Worm (Caenorhabditis elegans) whole organism, L1 larva: ENCODE data around the gene mrpl-11.

ENCODE experiments used
- C16A3.4 ChIP-seq: fragments of 150-350 bp; optimal IDR thresholded peaks from 2 replicates; lab custom pipeline; 2014; ENCODE audit warnings: missing biosample characterization, missing genetic modification characterization
- C34B4.2 ChIP-seq: sonication (generic microtip); optimal IDR thresholded peaks from 2 replicates; lab custom pipeline; 2017; ENCODE audit warnings: mild to moderate bottlenecking, missing genetic modification characterization, missing compliant biosample characterization
- F16B12.6 ChIP-seq: fragments of 150-350 bp; optimal IDR thresholded peaks from 2 replicates; lab custom pipeline; 2014; ENCODE audit warnings: missing biosample characterization, missing genetic modification characterization
- Y116A8C.19 ChIP-seq: sonication (generic microtip); optimal IDR thresholded peaks from 2 replicates; lab custom pipeline; 2016; ENCODE audit warnings: missing compliant biosample characterization, missing genetic modification characterization, borderline replicate concordance
- aha-1 ChIP-seq: fragments of 150-350 bp; optimal IDR thresholded peaks from 2 replicates; lab custom pipeline; 2014; ENCODE audit warnings: missing biosample characterization, missing genetic modification characterization
- aly-2 ChIP-seq: fragments of 150-350 bp; optimal IDR thresholded peaks from 2 replicates; lab custom pipeline; 2014; ENCODE audit warnings: missing biosample characterization, missing genetic modification characterization
- blmp-1 ChIP-seq: fragments of 150-350 bp; optimal IDR thresholded peaks from 2 replicates; lab custom pipeline; 2014; ENCODE audit warnings: missing biosample characterization, missing genetic modification characterization
- ceh-63 ChIP-seq: fragments of 200-800 bp; sonication (Bioruptor generic); optimal IDR thresholded peaks from 2 replicates; lab custom pipeline; 2018; ENCODE audit warnings: mild to moderate bottlenecking, missing genetic modification characterization, missing compliant biosample characterization
- ceh-90 ChIP-seq: sonication (generic microtip); optimal IDR thresholded peaks from 2 replicates; lab custom pipeline; 2016; ENCODE audit warnings: missing genetic modification characterization, missing compliant biosample characterization
- ces-1 ChIP-seq: fragments of 150-350 bp; optimal IDR thresholded peaks from 2 replicates; lab custom pipeline; 2014; ENCODE audit warnings: missing biosample characterization, missing genetic modification reagents, missing genetic modification characterization
- dpl-1 ChIP-seq, 3 experiments: fragments of 150-350 bp in 2 of 3; sonication (generic microtip) in 1 of 3; optimal IDR thresholded peaks; 2 replicates each; lab custom pipeline; 2014 to 2017; ENCODE audit warnings: missing biosample characterization in 3 of 3, missing genetic modification characterization in 3 of 3, missing genetic modification reagents in 3 of 3
- dsc-1 ChIP-seq: sonication (generic microtip); optimal IDR thresholded peaks from 2 replicates; lab custom pipeline; 2016; ENCODE audit warnings: mild to moderate bottlenecking, missing genetic modification characterization, missing compliant biosample characterization
- efl-1 ChIP-seq, 4 experiments: fragments of 150-350 bp; optimal IDR thresholded peaks in 3 of 4; peaks in 1 of 4; 1 replicate in 1 of 4; 2 replicates in 3 of 4; lab custom pipeline; 2014; ENCODE audit warnings: missing biosample characterization in 2 of 4, missing genetic modification characterization in 2 of 4, missing genetic modification reagents in 2 of 4
- efl-3 ChIP-seq: fragments of 200-800 bp; sonication (Bioruptor generic); optimal IDR thresholded peaks from 2 replicates; lab custom pipeline; 2018; ENCODE audit warnings: mild to moderate bottlenecking, missing genetic modification characterization, missing compliant biosample characterization
- egl-27 ChIP-seq, 2 experiments: fragments of 150-350 bp in 1 of 2; sonication (generic microtip); optimal IDR thresholded peaks; 3 replicates each; lab custom pipeline; 2017 to 2018; ENCODE audit warnings: missing biosample characterization in 2 of 2, missing genetic modification characterization in 2 of 2, missing genetic modification reagents in 2 of 2
- ets-5 ChIP-seq: fragments of 200-800 bp; sonication (Bioruptor generic); IDR thresholded peaks from 2 replicates; pipeline ENCODE4 v1.3.6; 2022; ENCODE audit warnings: missing genetic modification characterization, missing compliant biosample characterization
- fkh-4 ChIP-seq: sonication (generic microtip); optimal IDR thresholded peaks from 2 replicates; lab custom pipeline; 2016; ENCODE audit warnings: missing compliant biosample characterization, missing genetic modification characterization, borderline replicate concordance
- fkh-8 ChIP-seq: sonication (generic microtip); optimal IDR thresholded peaks from 2 replicates; lab custom pipeline; 2016; ENCODE audit warnings: mild to moderate bottlenecking, missing genetic modification characterization, missing compliant biosample characterization
- grh-1 ChIP-seq: fragments of 200-800 bp; sonication (Bioruptor generic); IDR thresholded peaks from 2 replicates; pipeline ENCODE4 v1.3.6; 2022; ENCODE audit warnings: missing genetic modification reagents, missing genetic modification characterization, missing compliant biosample characterization
- hlh-17 ChIP-seq: fragments of 200-800 bp; sonication (Bioruptor generic); optimal IDR thresholded peaks from 2 replicates; lab custom pipeline; 2018; ENCODE audit warnings: missing genetic modification characterization, mild to moderate bottlenecking, missing compliant biosample characterization, moderate library complexity, borderline replicate concordance
- hpl-2 ChIP-seq: fragments of 150-350 bp; optimal IDR thresholded peaks from 2 replicates; lab custom pipeline; 2014; ENCODE audit warnings: missing biosample characterization, missing genetic modification reagents, missing genetic modification characterization
- isw-1 ChIP-seq: fragments of 200-800 bp; sonication (Bioruptor generic); IDR thresholded peaks from 2 replicates; pipeline ENCODE4 v1.3.6; 2022; ENCODE audit warnings: missing genetic modification characterization, missing compliant biosample characterization
- lin-14 ChIP-seq: fragments of 200-800 bp; sonication (Bioruptor generic); optimal IDR thresholded peaks from 2 replicates; lab custom pipeline; 2018; ENCODE audit warnings: mild to moderate bottlenecking, missing genetic modification characterization, moderate library complexity, missing compliant biosample characterization
- lin-15B ChIP-seq: fragments of 150-350 bp; sonication (generic microtip); optimal IDR thresholded peaks from 3 replicates; lab custom pipeline; 2014; ENCODE audit warnings: missing biosample characterization, missing genetic modification characterization
- lin-39 ChIP-seq: fragments of 150-350 bp; optimal IDR thresholded peaks from 2 replicates; lab custom pipeline; 2014; ENCODE audit warnings: missing biosample characterization, missing genetic modification reagents, missing genetic modification characterization
- lsy-2 ChIP-seq, 2 experiments: fragments of 150-350 bp; optimal IDR thresholded peaks; 2 replicates each; lab custom pipeline; 2014; ENCODE audit warnings: missing biosample characterization in 2 of 2, missing genetic modification characterization in 2 of 2
- mab-9 ChIP-seq: fragments of 200-800 bp; sonication (Bioruptor generic); IDR thresholded peaks from 2 replicates; pipeline ENCODE4 v1.3.6; 2022; ENCODE audit warnings: missing genetic modification reagents, missing genetic modification characterization, missing compliant biosample characterization
- mdl-1 ChIP-seq, 2 experiments: fragments of 150-350 bp; optimal IDR thresholded peaks; 2 replicates each; lab custom pipeline; 2014 to 2017; ENCODE audit warnings: missing biosample characterization in 2 of 2, missing genetic modification characterization in 2 of 2, inconsistent platforms in 1 of 2
- mef-2 ChIP-seq: fragments of 150-350 bp; optimal IDR thresholded peaks from 2 replicates; lab custom pipeline; 2014; ENCODE audit warnings: missing biosample characterization, missing genetic modification characterization
- nhr-11 ChIP-seq: fragments of 150-350 bp; optimal IDR thresholded peaks from 2 replicates; lab custom pipeline; 2014; ENCODE audit warnings: missing biosample characterization, missing genetic modification characterization
- nhr-19 ChIP-seq: fragments of 200-800 bp; sonication (Bioruptor generic); conservative IDR thresholded peaks from 2 replicates; pipeline ENCODE4 v1.3.6; 2022; ENCODE audit warnings: missing genetic modification characterization, missing compliant biosample characterization
- nhr-237 ChIP-seq: fragments of 150-350 bp; optimal IDR thresholded peaks from 2 replicates; lab custom pipeline; 2014; ENCODE audit warnings: missing biosample characterization, missing genetic modification characterization
- nhr-28 ChIP-seq: fragments of 150-350 bp; optimal IDR thresholded peaks from 2 replicates; lab custom pipeline; 2014; ENCODE audit warnings: missing biosample characterization, missing genetic modification characterization
- nhr-71 ChIP-seq: sonication (generic microtip); optimal IDR thresholded peaks from 2 replicates; lab custom pipeline; 2016; ENCODE audit warnings: mild to moderate bottlenecking, missing genetic modification characterization, moderate library complexity, missing compliant biosample characterization
- nhr-77 ChIP-seq: fragments of 150-350 bp; optimal IDR thresholded peaks from 2 replicates; lab custom pipeline; 2014; ENCODE audit warnings: missing biosample characterization, missing genetic modification characterization
- nhr-85 ChIP-seq: sonication (generic microtip); peaks from one replicate; lab custom pipeline; 2016; ENCODE audit warnings: missing genetic modification characterization, inconsistent platforms, missing compliant biosample characterization
- pag-3 ChIP-seq: sonication (generic microtip); optimal IDR thresholded peaks from 2 replicates; lab custom pipeline; 2017; ENCODE audit warnings: missing genetic modification characterization, mild to moderate bottlenecking, missing compliant biosample characterization, antibody characterized with exemption, borderline replicate concordance; ENCODE audit not compliant: insufficient read depth
- pqm-1 ChIP-seq: sonication (generic microtip); optimal IDR thresholded peaks from 3 replicates; lab custom pipeline; 2017; ENCODE audit warnings: missing biosample characterization, missing genetic modification characterization
- rnt-1 ChIP-seq: sonication (generic microtip); optimal IDR thresholded peaks from 2 replicates; lab custom pipeline; 2016; ENCODE audit warnings: mild to moderate bottlenecking, missing genetic modification characterization, moderate library complexity, missing compliant biosample characterization
- skn-1 ChIP-seq: fragments of 150-350 bp; optimal IDR thresholded peaks from 2 replicates; lab custom pipeline; 2014; ENCODE audit warnings: missing biosample characterization, missing genetic modification characterization
- snpc-4 ChIP-seq: fragments of 150-350 bp; optimal IDR thresholded peaks from 2 replicates; lab custom pipeline; 2014; ENCODE audit warnings: missing biosample characterization, missing genetic modification characterization
- sox-4 ChIP-seq: sonication (generic microtip); optimal IDR thresholded peaks from 2 replicates; lab custom pipeline; 2016; ENCODE audit warnings: missing genetic modification characterization, missing compliant biosample characterization
- sptf-1 ChIP-seq: fragments of 150-350 bp; optimal IDR thresholded peaks from 2 replicates; lab custom pipeline; 2014; ENCODE audit warnings: missing biosample characterization, missing genetic modification characterization
- sup-37 ChIP-seq: fragments of 200-800 bp; sonication (Bioruptor generic); optimal IDR thresholded peaks from 2 replicates; lab custom pipeline; 2018; ENCODE audit warnings: mild to moderate bottlenecking, missing genetic modification characterization, missing compliant biosample characterization
- tbx-2 ChIP-seq: sonication (generic microtip); optimal IDR thresholded peaks from 2 replicates; lab custom pipeline; 2016; ENCODE audit warnings: missing genetic modification characterization, missing compliant biosample characterization
- tlp-1 ChIP-seq: fragments of 150-350 bp; optimal IDR thresholded peaks from 2 replicates; lab custom pipeline; 2014; ENCODE audit warnings: missing biosample characterization, missing genetic modification characterization
- unc-130 ChIP-seq: fragments of 150-350 bp; optimal IDR thresholded peaks from 2 replicates; lab custom pipeline; 2017; ENCODE audit warnings: missing biosample characterization, missing genetic modification characterization, inconsistent platforms
- unc-30 ChIP-seq: sonication (generic microtip); optimal IDR thresholded peaks from 2 replicates; lab custom pipeline; 2017; ENCODE audit warnings: missing biosample characterization, missing genetic modification characterization
- unc-62 ChIP-seq: fragments of 150-350 bp; optimal IDR thresholded peaks from 2 replicates; lab custom pipeline; 2014; ENCODE audit warnings: missing biosample characterization, missing genetic modification reagents, missing genetic modification characterization
- unc-98 ChIP-seq: fragments of 200-800 bp; sonication (Bioruptor generic); IDR thresholded peaks from 2 replicates; pipeline ENCODE4 v1.3.6; 2022; ENCODE audit warnings: missing genetic modification characterization, missing compliant biosample characterization
- zag-1 ChIP-seq: fragments of 150-350 bp; optimal IDR thresholded peaks from 2 replicates; lab custom pipeline; 2014; ENCODE audit warnings: missing biosample characterization, missing genetic modification characterization
- zip-4 ChIP-seq: fragments of 200-800 bp; sonication (Bioruptor generic); optimal IDR thresholded peaks from 2 replicates; lab custom pipeline; 2018; ENCODE audit warnings: mild to moderate bottlenecking, missing genetic modification characterization, moderate library complexity, missing compliant biosample characterization
- ztf-11 ChIP-seq, 2 experiments: sonication (generic microtip); optimal IDR thresholded peaks; 2 replicates each; lab custom pipeline; 2016 to 2017; ENCODE audit warnings: missing genetic modification characterization in 2 of 2, missing biosample characterization in 1 of 2, missing compliant biosample characterization in 1 of 2

mrpl-11 gene

ce11 chrIII:8767889-8768361, 50.5 kb downstream of the mrpl-11 start, which contains the start of gene mtss-1:
Gene mtss-1 (plus strand): TSS chrIII:8768311.
- TF ChIP-seq egl-27 (tag; optimal IDR thresholded peaks at IDR 0.05; lab: Kevin White, UChicago): no peak
- TF ChIP-seq unc-98 (GFP tag; lab: Robert Waterston, UW): no peak
- peak; percentile 59 for TF ChIP-seq nhr-19 (GFP tag; lab: Robert Waterston, UW)
- TF ChIP-seq nhr-71 (tag; lab: Kevin White, UChicago): peak; percentile 69
- TF ChIP-seq ets-5 (GFP tag; lab: Robert Waterston, UW): no peak
- TF ChIP-seq rnt-1: peak; percentile 78
- peak; percentile 48 to 63 for TF ChIP-seq lsy-2 (tag; optimal IDR thresholded peaks at IDR 0.05; lab: Kevin White, UChicago)
- peak; percentile 68 for TF ChIP-seq tbx-2 (tag; lab: Kevin White, UChicago)
- TF ChIP-seq pag-3 (tag; lab: Kevin White, UChicago): no peak
- TF ChIP-seq aly-2 (tag; lab: Kevin White, UChicago): no peak
- TF ChIP-seq unc-130 (tag; lab: Kevin White, UChicago): peak; percentile 59
- TF ChIP-seq sptf-1 (tag; lab: Kevin White, UChicago): no peak
- TF ChIP-seq nhr-85 (tag; lab: Kevin White, UChicago): no peak
- peak; percentile 48 to 65 for TF ChIP-seq efl-1 (optimal IDR thresholded peaks at IDR 0.05; lab: Kevin White, UChicago)
- TF ChIP-seq efl-1 (GFP tag; optimal IDR thresholded peaks at IDR 0.05 in 1 of 2; lab: Kevin White, UChicago): peak; percentile 41 to 95
- TF ChIP-seq hpl-2 (GFP tag; lab: Kevin White, UChicago): peak; percentile 60
- peak; percentile 64 for TF ChIP-seq skn-1 (tag; lab: Kevin White, UChicago)
- peak; percentile 65 for TF ChIP-seq dsc-1 (tag; lab: Kevin White, UChicago)
- peak in 1 of 2 experiments; percentile 2 for TF ChIP-seq mdl-1 (tag; optimal IDR thresholded peaks at IDR 0.05; lab: Kevin White, UChicago)
- TF ChIP-seq zag-1 (tag; lab: Kevin White, UChicago): no peak
- TF ChIP-seq unc-30 (tag; lab: Kevin White, UChicago): no peak
- TF ChIP-seq fkh-8 (tag; lab: Kevin White, UChicago): peak; percentile 18
- no peak for TF ChIP-seq aha-1
- peak in 1 of 2 experiments; percentile 42 for TF ChIP-seq ztf-11 (tag; optimal IDR thresholded peaks at IDR 0.05; lab: Kevin White, UChicago)
- TF ChIP-seq lin-39: no peak
- no peak for TF ChIP-seq C34B4.2 (tag; lab: Kevin White, UChicago)
- TF ChIP-seq mef-2 (tag; lab: Kevin White, UChicago): no peak
- TF ChIP-seq ceh-90 (tag; lab: Kevin White, UChicago): no peak
- TF ChIP-seq tlp-1: no peak
- TF ChIP-seq lin-15B: peak; percentile 15
- no peak for TF ChIP-seq ceh-63 (GFP tag; lab: Kevin White, UChicago)
- no peak for TF ChIP-seq unc-62 (GFP tag; lab: Kevin White, UChicago)
- no peak for TF ChIP-seq isw-1 (GFP tag; lab: Robert Waterston, UW)
- peak; percentile 13 for TF ChIP-seq blmp-1 (tag; lab: Kevin White, UChicago)
- no peak for TF ChIP-seq nhr-77 (tag; lab: Kevin White, UChicago)
- peak; percentile 46 for TF ChIP-seq snpc-4 (tag; lab: Kevin White, UChicago)
- no peak for TF ChIP-seq efl-3 (GFP tag; lab: Kevin White, UChicago)
- no peak for TF ChIP-seq pqm-1 (tag; lab: Kevin White, UChicago)
- peak; percentile 37 for TF ChIP-seq C16A3.4 (tag; lab: Kevin White, UChicago)
- TF ChIP-seq ces-1 (GFP tag; lab: Kevin White, UChicago): no peak
- TF ChIP-seq nhr-237 (tag; lab: Kevin White, UChicago): no peak
- no peak for TF ChIP-seq hlh-17 (GFP tag; lab: Kevin White, UChicago)
- peak; percentile 50 for TF ChIP-seq lin-14 (GFP tag; lab: Kevin White, UChicago)
- no peak for TF ChIP-seq F16B12.6 (tag; lab: Kevin White, UChicago)
- no peak for TF ChIP-seq zip-4 (GFP tag; lab: Kevin White, UChicago)
- TF ChIP-seq mab-9: no peak
- peak; percentile 11 to 59 (median 56) for TF ChIP-seq dpl-1 (GFP tag; optimal IDR thresholded peaks at IDR 0.05; lab: Kevin White, UChicago)
- TF ChIP-seq grh-1 (GFP tag; lab: Robert Waterston, UW): peak; percentile 68
- TF ChIP-seq Y116A8C.19 (tag; lab: Kevin White, UChicago): no peak
- TF ChIP-seq fkh-4 (tag; lab: Kevin White, UChicago): no peak
- TF ChIP-seq nhr-11 (tag; lab: Kevin White, UChicago): no peak
- no peak for TF ChIP-seq nhr-28
- no peak for TF ChIP-seq sup-37
- TF ChIP-seq sox-4 (tag; lab: Kevin White, UChicago): no peak
